Worm (Caenorhabditis elegans): ENCODE measurements around the gene twk-17.
A peak's percentile ranks its signal among the peaks of the same experiment; 100 is the strongest.

- TF ChIP-seq dsc-1 (tag; optimal IDR thresholded peaks at IDR 0.05) (no peak), tbx-2 (tag; optimal IDR thresholded peaks at IDR 0.05) (no peak), pqm-1 (tag; optimal IDR thresholded peaks at IDR 0.05) (no peak), nhr-90 (tag; optimal IDR thresholded peaks at IDR 0.05; ENCODE audit: poor library complexity) (peak; percentile 6), lin-39 (tag; optimal IDR thresholded peaks at IDR 0.05) (no peak)
These were observed 21.3 kb downstream of the twk-17 start for ce11 chrX:7586588-7586987.
